Fruit fly (Drosophila melanogaster) whole organism, embryonic: ENCODE results near the gene bmm.

Experiments used
- Asciz ChIP-seq: fragments of 200-800 bp; sonication (Bioruptor generic); optimal IDR thresholded peaks from 2 replicates; lab custom pipeline; 2017; ENCODE audit warnings: missing biosample characterization, mild to moderate bottlenecking, missing genetic modification characterization, missing genetic modification reagents
- CG10431 ChIP-seq: fragments of 200-800 bp; sonication (Bioruptor generic); optimal IDR thresholded peaks from 3 replicates; lab custom pipeline; 2018; ENCODE audit warnings: missing biosample characterization, mild to moderate bottlenecking, missing genetic modification characterization
- CG11696 ChIP-seq: fragments of 200-800 bp; sonication (Bioruptor generic); IDR thresholded peaks from 2 replicates; pipeline ENCODE4 v1.3.6; 2022; ENCODE audit warnings: missing biosample characterization, missing genetic modification characterization
- CG12299 ChIP-seq: fragments of 200-800 bp; sonication (Bioruptor generic); optimal IDR thresholded peaks from 2 replicates; lab custom pipeline; 2018; ENCODE audit warnings: missing biosample characterization, mild to moderate bottlenecking, missing genetic modification characterization
- CG14014 ChIP-seq: fragments of 200-800 bp; sonication (Bioruptor generic); IDR thresholded peaks from 2 replicates; pipeline ENCODE4 v1.3.6; 2022; ENCODE audit warnings: missing biosample characterization, missing genetic modification characterization
- CG14667 ChIP-seq: fragments of 200-800 bp; sonication (Bioruptor generic); IDR thresholded peaks from 2 replicates; pipeline ENCODE4 v1.3.6; 2022; ENCODE audit warnings: missing biosample characterization, missing genetic modification characterization
- CG15479 ChIP-seq: fragments of 200-800 bp; sonication (Bioruptor generic); optimal IDR thresholded peaks from 3 replicates; lab custom pipeline; 2019; ENCODE audit warnings: missing biosample characterization, mild to moderate bottlenecking, missing genetic modification characterization, moderate library complexity
- CG17385 ChIP-seq: fragments of 200-800 bp; sonication (Bioruptor generic); optimal IDR thresholded peaks from 3 replicates; lab custom pipeline; 2018; ENCODE audit warnings: missing biosample characterization, mild to moderate bottlenecking, missing genetic modification characterization
- CG1792 ChIP-seq: fragments of 200-800 bp; sonication (Bioruptor generic); optimal IDR thresholded peaks from 2 replicates; lab custom pipeline; 2016; ENCODE audit warnings: missing biosample characterization, missing genetic modification characterization
- CG2202 ChIP-seq: fragments of 200-800 bp; sonication (Bioruptor generic); optimal IDR thresholded peaks from 2 replicates; lab custom pipeline; 2018; ENCODE audit warnings: missing biosample characterization, mild to moderate bottlenecking, missing genetic modification characterization
- CG32532 ChIP-seq: fragments of 200-800 bp; sonication (Bioruptor generic); IDR thresholded peaks from 2 replicates; pipeline ENCODE4 v1.3.6; 2022; ENCODE audit warnings: missing biosample characterization, missing genetic modification characterization
- CG4404 ChIP-seq: fragments of 200-800 bp; sonication (Bioruptor generic); IDR thresholded peaks from 2 replicates; pipeline ENCODE4 v1.3.6; 2022; ENCODE audit warnings: missing biosample characterization, missing genetic modification characterization
- CG4424 ChIP-seq: fragments of 200-800 bp; sonication (Bioruptor generic); optimal IDR thresholded peaks from 3 replicates; lab custom pipeline; 2016; ENCODE audit warnings: missing biosample characterization, missing genetic modification characterization
- CG5245 ChIP-seq: fragments of 200-800 bp; sonication (Bioruptor generic); optimal IDR thresholded peaks from 3 replicates; lab custom pipeline; 2016; ENCODE audit warnings: missing biosample characterization, missing genetic modification characterization
- CG6175 ChIP-seq: fragments of 200-800 bp; sonication (Bioruptor generic); IDR thresholded peaks from 3 replicates; pipeline ENCODE4 v1.3.6; 2022; ENCODE audit warnings: missing biosample characterization, missing genetic modification characterization
- CG6272 ChIP-seq: fragments of 200-800 bp; sonication (Bioruptor generic); IDR thresholded peaks from 2 replicates; pipeline ENCODE4 v1.3.6; 2022; ENCODE audit warnings: missing biosample characterization, missing genetic modification characterization
- CG8281 ChIP-seq: fragments of 200-800 bp; sonication (Bioruptor generic); optimal IDR thresholded peaks from 2 replicates; lab custom pipeline; 2018; ENCODE audit warnings: missing biosample characterization, mild to moderate bottlenecking, missing genetic modification characterization, moderate library complexity
- CG8290 ChIP-seq, 3 experiments: fragments of 200-800 bp; sonication (Bioruptor generic); optimal IDR thresholded peaks; 2 replicates each; lab custom pipeline; 2016 to 2019; ENCODE audit warnings: missing biosample characterization in 3 of 3, missing genetic modification characterization in 3 of 3, mild to moderate bottlenecking in 2 of 3, moderate library complexity in 1 of 3
- CG8359 ChIP-seq: fragments of 200-800 bp; sonication (Bioruptor generic); optimal IDR thresholded peaks from 2 replicates; lab custom pipeline; 2017; ENCODE audit warnings: missing biosample characterization, mild to moderate bottlenecking, missing genetic modification characterization, borderline replicate concordance
- CG8478 ChIP-seq: fragments of >200 bp; optimal IDR thresholded peaks from 2 replicates; lab custom pipeline; 2018
- CG8944 ChIP-seq: fragments of 200-800 bp; sonication (Bioruptor generic); optimal IDR thresholded peaks from 3 replicates; lab custom pipeline; 2016; ENCODE audit warnings: missing biosample characterization, missing genetic modification characterization
- D19A ChIP-seq: fragments of 200-800 bp; optimal IDR thresholded peaks from 3 replicates; lab custom pipeline; 2019; ENCODE audit warnings: missing biosample characterization, mild to moderate bottlenecking, missing genetic modification characterization, moderate library complexity
- Dip2 ChIP-seq: fragments of 200-800 bp; sonication (Bioruptor generic); IDR thresholded peaks from 2 replicates; pipeline ENCODE4 v1.3.6; 2022; ENCODE audit warnings: missing biosample characterization, missing genetic modification characterization
- Dp ChIP-seq: fragments of 200-800 bp; sonication (Bioruptor generic); optimal IDR thresholded peaks from 2 replicates; lab custom pipeline; 2018; ENCODE audit warnings: missing biosample characterization, mild to moderate bottlenecking, missing genetic modification characterization, moderate library complexity
- E2f2 ChIP-seq: fragments of 200-800 bp; sonication (Bioruptor generic); IDR thresholded peaks from 2 replicates; pipeline ENCODE4 v1.3.6; 2022; ENCODE audit warnings: missing biosample characterization, missing genetic modification characterization
- Eip74EF ChIP-seq, 2 experiments: fragments of 200-800 bp in 1 of 2; fragments of >200 bp in 1 of 2; sonication (Bioruptor generic) in 1 of 2; optimal IDR thresholded peaks; 2 replicates each; lab custom pipeline; 2017 to 2019; ENCODE audit warnings: missing biosample characterization in 2 of 2, missing genetic modification characterization in 2 of 2, mild to moderate bottlenecking in 1 of 2, moderate library complexity in 1 of 2
- HLH3B ChIP-seq: fragments of 200-800 bp; sonication (Bioruptor generic); IDR thresholded peaks from 2 replicates; pipeline ENCODE4 v1.3.6; 2022; ENCODE audit warnings: missing biosample characterization, missing genetic modification characterization
- Hmx ChIP-seq: fragments of 200-800 bp; sonication (Bioruptor generic); optimal IDR thresholded peaks from 2 replicates; lab custom pipeline; 2016; ENCODE audit warnings: missing biosample characterization, missing genetic modification characterization
- Jarid2 ChIP-seq: fragments of 200-800 bp; sonication (Bioruptor generic); optimal IDR thresholded peaks from 3 replicates; lab custom pipeline; 2017; ENCODE audit warnings: mild to moderate bottlenecking, missing biosample characterization, missing genetic modification reagents, missing genetic modification characterization
- Lpt ChIP-seq: fragments of >200 bp; optimal IDR thresholded peaks from 2 replicates; lab custom pipeline; 2018; ENCODE audit warnings: missing biosample characterization, missing genetic modification characterization
- Mrtf ChIP-seq: fragments of 200-800 bp; sonication (Bioruptor generic); IDR thresholded peaks from 3 replicates; pipeline ENCODE4 v1.3.6; 2022; ENCODE audit warnings: missing biosample characterization, missing genetic modification characterization
- NFAT ChIP-seq: fragments of 200-800 bp; sonication (Bioruptor generic); IDR thresholded peaks from 2 replicates; pipeline ENCODE4 v1.3.6; 2022; ENCODE audit warnings: missing biosample characterization, missing genetic modification characterization
- Stat92E ChIP-seq, 3 experiments: fragments of >200 bp in 2 of 3; fragments of 200-800 bp in 1 of 3; sonication (Bioruptor generic) in 1 of 3; optimal IDR thresholded peaks; 2 replicates each; lab custom pipeline; 2017 to 2019; ENCODE audit warnings: missing biosample characterization in 3 of 3, missing genetic modification characterization in 3 of 3, mild to moderate bottlenecking in 1 of 3, moderate library complexity in 1 of 3
- Usf ChIP-seq: fragments of 200-800 bp; sonication (Bioruptor generic); optimal IDR thresholded peaks from 2 replicates; lab custom pipeline; 2017; ENCODE audit warnings: missing genotype, missing biosample characterization, missing genetic modification characterization
- Xbp1 ChIP-seq: fragments of 200-800 bp; sonication (Bioruptor generic); optimal IDR thresholded peaks from 3 replicates; lab custom pipeline; 2016; ENCODE audit warnings: missing biosample characterization, mild to moderate bottlenecking, missing genetic modification characterization
- Xrp1 ChIP-seq: fragments of 200-800 bp; sonication (Bioruptor generic); IDR thresholded peaks from 2 replicates; pipeline ENCODE4 v1.3.6; 2022; ENCODE audit warnings: missing biosample characterization, missing genetic modification characterization
- bbx ChIP-seq: fragments of 200-800 bp; sonication (Bioruptor generic); IDR thresholded peaks from 2 replicates; pipeline ENCODE4 v1.3.6; 2022; ENCODE audit warnings: missing biosample characterization, missing genetic modification characterization; ENCODE audit not compliant: partially characterized antibody
- cad ChIP-seq: fragments of >200 bp; optimal IDR thresholded peaks from 2 replicates; lab custom pipeline; 2017; ENCODE audit warnings: missing biosample characterization, missing genetic modification characterization
- chinmo ChIP-seq: fragments of 200-800 bp; sonication (Bioruptor generic); IDR thresholded peaks from 4 replicates; pipeline ENCODE4 v1.3.6; 2022; ENCODE audit warnings: missing biosample characterization, missing genetic modification characterization; ENCODE audit not compliant: partially characterized antibody
- dm ChIP-seq: fragments of 200-800 bp; sonication (Bioruptor generic); optimal IDR thresholded peaks from 3 replicates; lab custom pipeline; 2016; ENCODE audit warnings: missing biosample characterization, missing genetic modification characterization
- en ChIP-seq: fragments of 200-800 bp; sonication (Bioruptor generic); optimal IDR thresholded peaks from 2 replicates; lab custom pipeline; 2016; ENCODE audit warnings: missing biosample characterization, missing genetic modification characterization
- gsb ChIP-seq: fragments of 200-800 bp; sonication (Bioruptor generic); IDR thresholded peaks from 2 replicates; pipeline ENCODE4 v1.3.6; 2022; ENCODE audit warnings: missing biosample characterization, missing genetic modification characterization
- ham ChIP-seq: fragments of 200-800 bp; sonication (Bioruptor generic); IDR thresholded peaks from 2 replicates; pipeline ENCODE4 v1.3.6; 2022; ENCODE audit warnings: missing biosample characterization, missing genetic modification characterization
- kni ChIP-seq: fragments of 200-800 bp; sonication (Bioruptor generic); optimal IDR thresholded peaks from 3 replicates; lab custom pipeline; 2017; ENCODE audit warnings: mild to moderate bottlenecking, missing biosample characterization, missing genetic modification reagents, missing genetic modification characterization
- maf-S ChIP-seq: fragments of 200-800 bp; sonication (Bioruptor generic); optimal IDR thresholded peaks from 2 replicates; lab custom pipeline; 2016; ENCODE audit warnings: missing biosample characterization, missing genetic modification characterization
- phol ChIP-seq: fragments of 200-800 bp; sonication (Bioruptor generic); optimal IDR thresholded peaks from 3 replicates; lab custom pipeline; 2018; ENCODE audit warnings: missing biosample characterization, mild to moderate bottlenecking, missing genetic modification characterization, moderate library complexity
- pzg ChIP-seq: fragments of 200-800 bp; sonication (Bioruptor generic); optimal IDR thresholded peaks from 3 replicates; lab custom pipeline; 2018; ENCODE audit warnings: missing biosample characterization, mild to moderate bottlenecking, missing genetic modification characterization, moderate library complexity
- ttk ChIP-seq: fragments of 200-800 bp; sonication (Bioruptor generic); IDR thresholded peaks from 2 replicates; pipeline ENCODE4 v2.1.2; 2022; ENCODE audit warnings: missing biosample characterization, missing genetic modification characterization
- vnd ChIP-seq: fragments of 200-800 bp; sonication (Bioruptor generic); IDR thresholded peaks from 3 replicates; pipeline ENCODE4 v1.3.6; 2022; ENCODE audit warnings: missing biosample characterization, missing genetic modification characterization; ENCODE audit not compliant: partially characterized antibody

The bmm gene

dm6 chr3L:14756724-14757463 is 29.3 kb downstream of the bmm start (continued):
- TF ChIP-seq Jarid2 (GFP tag; lab: Kevin White, UChicago) (peak; percentile 81), gsb (GFP tag; lab: Robert Waterston, UW) (peak; percentile 70), Stat92E (GFP tag; optimal IDR thresholded peaks at IDR 0.05; lab: Kevin White, UChicago) (no peak), maf-S (GFP tag; lab: Kevin White, UChicago) (peak; percentile 88), Usf (peak; percentile 84), dm (GFP tag; lab: Kevin White, UChicago) (peak; percentile 76), CG8478 (lab: Kevin White, UChicago) (peak; percentile 35), CG4404 (peak; percentile 84), D19A (tag; lab: Kevin White, UChicago) (peak; percentile 68), CG14014 (GFP tag; lab: Robert Waterston, UW) (peak; percentile 92), bbx (no peak), phol (tag; lab: Kevin White, UChicago) (peak; percentile 85), vnd (GFP tag; lab: Robert Waterston, UW) (no peak), CG32532 (GFP tag; lab: Robert Waterston, UW) (peak; percentile 96), pzg (GFP tag; lab: Kevin White, UChicago) (peak; percentile 19), CG12299 (tag; lab: Kevin White, UChicago) (peak; percentile 71), CG5245 (peak; percentile 77), Xbp1 (GFP tag; lab: Kevin White, UChicago) (peak; percentile 91), CG4424 (GFP tag; lab: Kevin White, UChicago) (peak; percentile 86), Dp (GFP tag; lab: Kevin White, UChicago) (peak; percentile 11), CG15479 (no peak), en (peak; percentile 66), CG17385 (peak; percentile 97), CG10431 (GFP tag; lab: Kevin White, UChicago) (no peak), NFAT (peak; percentile 94), CG11696 (peak; percentile 74), kni (peak; percentile 68), CG8359 (GFP tag; lab: Kevin White, UChicago) (peak; percentile 55), Asciz (GFP tag; lab: Kevin White, UChicago) (peak; percentile 73), Dip2 (GFP tag; lab: Robert Waterston, UW) (0 out of 2 replicates have a peak, but pooled peaks have one; percentile 12), CG1792 (GFP tag; lab: Kevin White, UChicago) (peak; percentile 87), Xrp1 (GFP tag; lab: Robert Waterston, UW) (peak; percentile 88), Mrtf (peak; percentile 89), chinmo (no peak), ttk (GFP tag; lab: Robert Waterston, UW) (peak; percentile 86), CG8281 (tag; lab: Kevin White, UChicago) (peak; percentile 47), CG8944 (GFP tag; lab: Kevin White, UChicago) (peak; percentile 91), CG14667 (GFP tag; lab: Robert Waterston, UW) (peak; percentile 78), CG6175 (GFP tag; lab: Robert Waterston, UW) (peak; percentile 85), cad (GFP tag; lab: Kevin White, UChicago) (peak; percentile 27), HLH3B (GFP tag; lab: Robert Waterston, UW) (peak; percentile 92), CG8290 (GFP tag; optimal IDR thresholded peaks at IDR 0.05; lab: Kevin White, UChicago) (peak; percentile 55), CG8290 (tag; optimal IDR thresholded peaks at IDR 0.05; lab: Kevin White, UChicago) (peak in 1 of 2 experiments; percentile 98), Eip74EF (GFP tag; optimal IDR thresholded peaks at IDR 0.05; lab: Kevin White, UChicago) (peak in 1 of 2 experiments; percentile 72), ham (GFP tag; lab: Robert Waterston, UW) (peak; percentile 79; the same call in 1 of the 2 replicates), E2f2 (peak; percentile 64; the same call in 1 of the 2 replicates), Hmx (GFP tag; lab: Kevin White, UChicago) (peak; percentile 44), CG6272 (peak; percentile 81), CG2202 (tag; lab: Kevin White, UChicago) (peak; percentile 44), Lpt (GFP tag; lab: Kevin White, UChicago) (no peak)
